Fruit fly (Drosophila melanogaster): ENCODE data around the gene Saf-B.

Gene Saf-B

dm6 chr3R:24787042-24787565, 30.2 kb upstream of the Saf-B start, which contains the start of gene CG5805 (continued):
- peak; percentile 60 for TF ChIP-seq Dad (GFP tag; optimal IDR thresholded peaks at IDR 0.05)
- peak; percentile 72 for TF ChIP-seq dmrt11E (tag; optimal IDR thresholded peaks at IDR 0.05)
- TF ChIP-seq CG10979 (tag; optimal IDR thresholded peaks at IDR 0.05) = peak; percentile 73
- peak; percentile 11; the same call in 1 of the 2 replicates for TF ChIP-seq Drgx (GFP tag; IDR thresholded peaks at IDR 0.05)
- peak; percentile 83 for TF ChIP-seq trh (GFP tag; optimal IDR thresholded peaks at IDR 0.05)

- TF ChIP-seq Nf-YB (GFP tag; optimal IDR thresholded peaks at IDR 0.05) = peak; percentile 94
- TF ChIP-seq Nf-YC (tag; optimal IDR thresholded peaks at IDR 0.05) = peak; percentile 93
- TF ChIP-seq PHDP (tag; optimal IDR thresholded peaks at IDR 0.05) = no peak
- no peak for TF ChIP-seq CG2199 (GFP tag; IDR thresholded peaks at IDR 0.05)
- no peak for TF ChIP-seq psq (GFP tag; optimal IDR thresholded peaks at IDR 0.05)
- TF ChIP-seq CG12744 (GFP tag; optimal IDR thresholded peaks at IDR 0.05) = no peak
Observed at dm6 chr3R:24787734-24788133, 29.5 kb upstream of the Saf-B start, which contains the start of gene Ets96B. Gene Ets96B, plus strand, starts transcription at chr3R:24788054.

DNA sequence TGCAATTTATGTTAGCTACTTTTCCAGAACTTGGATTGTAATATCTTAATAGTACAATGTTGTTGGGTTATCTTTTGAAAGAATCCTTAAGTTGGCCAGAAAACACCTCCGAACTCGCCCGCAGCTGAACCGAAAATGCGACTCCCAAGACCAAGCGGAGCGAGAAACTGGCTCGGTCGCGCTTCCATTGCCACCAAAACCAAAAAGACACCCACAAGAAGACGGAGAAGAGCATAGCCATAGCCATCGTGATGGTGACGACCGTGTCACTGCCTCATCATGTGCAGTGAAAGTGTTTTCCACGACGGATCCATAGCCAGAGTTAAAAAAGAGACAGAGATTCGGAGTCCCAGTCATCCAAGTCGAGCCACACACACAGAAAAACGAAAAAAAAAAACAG, 27.2 kb upstream of the Saf-B start, which contains the start of gene CG13634:
Gene CG13634, minus strand, starts transcription at position 101 of the 400 bp plus-strand sequence.
- TF ChIP-seq Blimp-1 (GFP tag; optimal IDR thresholded peaks at IDR 0.05) (peak; percentile 60), CG1832 (GFP tag; optimal IDR thresholded peaks at IDR 0.05) (no peak), NK7.1 (GFP tag; optimal IDR thresholded peaks at IDR 0.05) (no peak), kay (GFP tag; optimal IDR thresholded peaks at IDR 0.05) (no peak), Awh (GFP tag; IDR thresholded peaks at IDR 0.05) (no peak)

dm6 chr3R:24798595-24798994, 18.7 kb upstream of the Saf-B start:
- peak in 1 of 2 experiments; percentile 15 for TF ChIP-seq bsh (GFP tag; optimal IDR thresholded peaks at IDR 0.05)
- peak; percentile 52 for TF ChIP-seq CG8924 (tag; optimal IDR thresholded peaks at IDR 0.05)
- TF ChIP-seq CG3838 (GFP tag; optimal IDR thresholded peaks at IDR 0.05) = no peak
- peak; percentile 20 for TF ChIP-seq nmo (GFP tag; optimal IDR thresholded peaks at IDR 0.05)
- TF ChIP-seq ham (GFP tag; IDR thresholded peaks at IDR 0.05) = no peak
- TF ChIP-seq CG9817 (tag; optimal IDR thresholded peaks at IDR 0.05) = peak; percentile 3
- no peak for TF ChIP-seq vnd (GFP tag; IDR thresholded peaks at IDR 0.05; ENCODE audit: partially characterized antibody)
- TF ChIP-seq Poxn (GFP tag; IDR thresholded peaks at IDR 0.05) = no peak
- no peak for TF ChIP-seq CG18619 (GFP tag; optimal IDR thresholded peaks at IDR 0.05)
- TF ChIP-seq CG7556 (GFP tag; optimal IDR thresholded peaks at IDR 0.05) = peak; percentile 47
- no peak for TF ChIP-seq ssp (GFP tag; IDR thresholded peaks at IDR 0.05)
- TF ChIP-seq CG9437 (GFP tag; optimal IDR thresholded peaks at IDR 0.05) = peak; percentile 48
- TF ChIP-seq CG10267 (tag; optimal IDR thresholded peaks at IDR 0.05) = peak; percentile 29
- no peak for TF ChIP-seq CHES-1-like (GFP tag; optimal IDR thresholded peaks at IDR 0.05)
- TF ChIP-seq CG10147 (GFP tag; optimal IDR thresholded peaks at IDR 0.05) = peak; percentile 19
- TF ChIP-seq CG4360 (GFP tag; IDR thresholded peaks at IDR 0.05) = no peak
- no peak for TF ChIP-seq gsb (GFP tag; IDR thresholded peaks at IDR 0.05)
- TF ChIP-seq h (optimal IDR thresholded peaks at IDR 0.05) = no peak
- TF ChIP-seq CG30020 (tag; optimal IDR thresholded peaks at IDR 0.05) = no peak
- TF ChIP-seq CG4282 (GFP tag; optimal IDR thresholded peaks at IDR 0.05) = no peak
- TF ChIP-seq Atf3 (GFP tag; optimal IDR thresholded peaks at IDR 0.05) = no peak
- TF ChIP-seq Eip74EF (GFP tag; optimal IDR thresholded peaks at IDR 0.05) = peak in 1 of 2 experiments; percentile 39
- TF ChIP-seq Ptx1 (GFP tag; IDR thresholded peaks at IDR 0.05) = 0 out of 2 replicates have a peak, but pooled peaks have one; percentile 21
- TF ChIP-seq ewg (GFP tag; optimal IDR thresholded peaks at IDR 0.05) = no peak
- no peak for TF ChIP-seq insv (GFP tag; optimal IDR thresholded peaks at IDR 0.05)
- TF ChIP-seq Nf-YC (tag; optimal IDR thresholded peaks at IDR 0.05) = peak; percentile 57
- no peak for TF ChIP-seq eve (GFP tag; optimal IDR thresholded peaks at IDR 0.05)
- no peak for TF ChIP-seq danr (GFP tag; IDR thresholded peaks at IDR 0.05)
- peak; percentile 4 for TF ChIP-seq sug (tag; optimal IDR thresholded peaks at IDR 0.05)
- TF ChIP-seq CG17802 (tag; optimal IDR thresholded peaks at IDR 0.05) = no peak

Data from whole organism, embryonic.